Fruit fly (Drosophila melanogaster) whole organism, prepupa: ENCODE data around the gene Sry-alpha.

Experiments used
- CG32006 ChIP-seq: fragments of 200-800 bp; sonication (Bioruptor generic); optimal IDR thresholded peaks from 3 replicates; lab custom pipeline; 2017; ENCODE audit warnings: missing biosample characterization, mild to moderate bottlenecking, missing genetic modification characterization
- CG3919 ChIP-seq: fragments of 200-800 bp; sonication (Bioruptor generic); optimal IDR thresholded peaks from 3 replicates; lab custom pipeline; 2016; ENCODE audit warnings: missing biosample characterization, missing genetic modification characterization
- CG6854 ChIP-seq: fragments of 200-800 bp; sonication (Bioruptor generic); optimal IDR thresholded peaks from 2 replicates; lab custom pipeline; 2017; ENCODE audit warnings: missing biosample characterization, mild to moderate bottlenecking, missing genetic modification characterization
- CG7368 ChIP-seq: fragments of 200-800 bp; sonication (Bioruptor generic); optimal IDR thresholded peaks from 3 replicates; lab custom pipeline; 2016; ENCODE audit warnings: missing biosample characterization, missing genetic modification characterization
- Hr39 ChIP-seq: fragments of 200-800 bp; sonication (Bioruptor generic); optimal IDR thresholded peaks from 2 replicates; lab custom pipeline; 2016; ENCODE audit warnings: missing biosample characterization, missing genetic modification characterization
- Hr4 ChIP-seq: fragments of 200-800 bp; sonication (Bioruptor generic); optimal IDR thresholded peaks from 3 replicates; lab custom pipeline; 2016; ENCODE audit warnings: missing biosample characterization, missing genetic modification characterization
- Smox ChIP-seq: fragments of 200-800 bp; sonication (Bioruptor generic); optimal IDR thresholded peaks from 3 replicates; lab custom pipeline; 2016; ENCODE audit warnings: missing biosample characterization, missing genetic modification characterization
- dac ChIP-seq: fragments of 200-800 bp; sonication (Bioruptor generic); optimal IDR thresholded peaks from 2 replicates; lab custom pipeline; 2017; ENCODE audit warnings: missing biosample characterization, mild to moderate bottlenecking, missing genetic modification characterization
- esn ChIP-seq: fragments of 200-800 bp; sonication (Bioruptor generic); optimal IDR thresholded peaks from 2 replicates; lab custom pipeline; 2016; ENCODE audit warnings: missing biosample characterization, mild to moderate bottlenecking, missing genetic modification characterization, moderate library complexity
- pdm3 ChIP-seq: fragments of 200-800 bp; sonication (Bioruptor generic); optimal IDR thresholded peaks from 3 replicates; lab custom pipeline; 2016; ENCODE audit warnings: missing biosample characterization, missing genetic modification characterization
- vri ChIP-seq: fragments of 200-800 bp; sonication (Bioruptor generic); optimal IDR thresholded peaks from 3 replicates; lab custom pipeline; 2016; ENCODE audit warnings: missing biosample characterization, mild to moderate bottlenecking, missing genetic modification characterization

DNA sequence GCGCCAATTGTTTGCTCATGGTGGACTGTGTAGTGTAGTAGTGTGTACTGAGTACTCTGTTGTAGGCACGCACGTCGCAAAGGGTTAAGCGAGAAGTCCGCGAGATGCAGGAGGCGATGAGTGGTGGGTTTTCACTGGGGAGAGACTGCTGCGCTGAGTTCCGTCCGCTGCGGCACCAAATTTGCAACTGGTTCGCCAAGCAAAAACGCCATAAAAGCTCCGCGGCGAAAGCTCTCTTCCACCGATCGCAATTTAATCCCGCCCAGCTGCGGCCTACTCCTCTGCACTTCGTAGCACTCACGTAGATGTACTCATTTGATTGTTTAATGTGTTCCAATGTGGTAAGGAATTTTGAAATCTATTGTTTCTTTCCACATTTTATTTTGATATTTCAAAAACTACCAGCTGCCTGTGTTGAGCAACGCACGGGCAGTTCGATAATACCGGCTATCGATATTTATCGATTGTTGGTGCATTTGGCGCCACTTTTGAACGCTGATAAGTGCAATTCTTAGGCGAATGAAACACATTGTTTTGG is 24.5 kb upstream of the Sry-alpha start, which contains the start of gene CG7920:
- peak; percentile 12 for TF ChIP-seq CG32006 (GFP tag; lab: Kevin White, UChicago)
- peak; percentile 50 for TF ChIP-seq esn (GFP tag; lab: Kevin White, UChicago)
- TF ChIP-seq CG3919 (GFP tag; lab: Kevin White, UChicago), result peak; percentile 65
- TF ChIP-seq CG7368 (GFP tag; lab: Kevin White, UChicago), result no peak
- TF ChIP-seq CG6854 (GFP tag; lab: Kevin White, UChicago), result peak; percentile 73
- no peak for TF ChIP-seq Hr4 (GFP tag; lab: Kevin White, UChicago)
- no peak for TF ChIP-seq pdm3 (GFP tag; lab: Kevin White, UChicago)
- TF ChIP-seq Hr39, result no peak
- TF ChIP-seq vri (GFP tag; lab: Kevin White, UChicago), result peak; percentile 71
- no peak for TF ChIP-seq dac
- TF ChIP-seq Smox, result no peak
